Worm (Caenorhabditis elegans) whole organism, L1 larva: ENCODE results near the gene ZK470.14.

ENCODE experiments used
- ceh-8 ChIP-seq: fragments of 200-800 bp; sonication (Bioruptor generic); optimal IDR thresholded peaks from 2 replicates; lab custom pipeline; 2018; ENCODE audit warnings: mild to moderate bottlenecking, missing genetic modification characterization, moderate library complexity, missing compliant biosample characterization
- ceh-82 ChIP-seq, 3 experiments: fragments of 150-350 bp in 1 of 3; sonication (generic microtip) in 2 of 3; optimal IDR thresholded peaks; 2 replicates each; lab custom pipeline; 2014 to 2017; ENCODE audit warnings: missing biosample characterization in 3 of 3, missing genetic modification characterization in 3 of 3
- egl-27 ChIP-seq, 2 experiments: fragments of 150-350 bp in 1 of 2; sonication (generic microtip); optimal IDR thresholded peaks; 3 replicates each; lab custom pipeline; 2017 to 2018; ENCODE audit warnings: missing biosample characterization in 2 of 2, missing genetic modification characterization in 2 of 2, missing genetic modification reagents in 2 of 2
- lin-39 ChIP-seq: fragments of 150-350 bp; optimal IDR thresholded peaks from 2 replicates; lab custom pipeline; 2014; ENCODE audit warnings: missing biosample characterization, missing genetic modification reagents, missing genetic modification characterization
- mep-1 ChIP-seq: fragments of 150-350 bp; optimal IDR thresholded peaks from 2 replicates; lab custom pipeline; 2014; ENCODE audit warnings: missing biosample characterization, missing genetic modification characterization
- nhr-11 ChIP-seq: fragments of 150-350 bp; optimal IDR thresholded peaks from 2 replicates; lab custom pipeline; 2014; ENCODE audit warnings: missing biosample characterization, missing genetic modification characterization
- nhr-237 ChIP-seq: fragments of 150-350 bp; optimal IDR thresholded peaks from 2 replicates; lab custom pipeline; 2014; ENCODE audit warnings: missing biosample characterization, missing genetic modification characterization
- pqm-1 ChIP-seq: sonication (generic microtip); optimal IDR thresholded peaks from 3 replicates; lab custom pipeline; 2017; ENCODE audit warnings: missing biosample characterization, missing genetic modification characterization
- unc-30 ChIP-seq: sonication (generic microtip); optimal IDR thresholded peaks from 2 replicates; lab custom pipeline; 2017; ENCODE audit warnings: missing biosample characterization, missing genetic modification characterization

DNA sequence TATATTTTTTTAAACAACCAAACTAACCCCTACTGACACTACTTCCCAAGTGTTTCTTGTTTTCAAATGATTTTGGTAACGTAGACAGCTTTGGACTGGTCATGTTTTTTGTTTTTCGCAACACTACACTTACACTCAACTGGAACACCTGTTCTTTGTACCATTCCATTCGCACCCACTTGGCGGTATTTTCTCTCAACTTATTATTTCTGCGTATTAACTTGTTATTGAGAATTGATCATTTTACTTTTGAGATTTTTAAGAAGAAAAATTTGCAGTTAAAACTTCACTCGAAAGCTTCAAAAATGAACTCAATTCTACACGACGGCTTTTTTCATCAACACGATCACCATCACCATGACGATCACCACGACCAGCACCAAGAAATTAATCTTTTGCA is 32.4 kb upstream of the ZK470.14 start, which contains the start of gene ZK470.2:
- no peak for TF ChIP-seq egl-27 (tag; optimal IDR thresholded peaks at IDR 0.05; lab: Kevin White, UChicago)
- TF ChIP-seq unc-30 (tag; lab: Kevin White, UChicago) = no peak
- TF ChIP-seq pqm-1 = no peak
- no peak for TF ChIP-seq lin-39 (tag; lab: Kevin White, UChicago)
- TF ChIP-seq nhr-237 (tag; lab: Kevin White, UChicago) = no peak
- no peak for TF ChIP-seq ceh-8 (GFP tag; lab: Kevin White, UChicago)
- TF ChIP-seq nhr-11 (tag; lab: Kevin White, UChicago) = no peak
- no peak for TF ChIP-seq ceh-82 (tag; optimal IDR thresholded peaks at IDR 0.05; lab: Kevin White, UChicago)
- no peak for TF ChIP-seq mep-1 (tag; lab: Kevin White, UChicago)
